Worm (Caenorhabditis elegans) whole organism, L4/young adult: ENCODE data around the gene K11H12.4.

Source experiments
- W03F9.2 ChIP-seq: fragments of 150-350 bp; optimal IDR thresholded peaks from 2 replicates; lab custom pipeline; 2014; ENCODE audit warnings: missing biosample characterization, missing genetic modification characterization
- dao-5 ChIP-seq: sonication (generic microtip); optimal IDR thresholded peaks from 2 replicates; lab custom pipeline; 2016; ENCODE audit warnings: missing genotype, missing genetic modification characterization, moderate library complexity, missing compliant biosample characterization
- him-1 ChIP-seq: sonication (generic microtip); optimal IDR thresholded peaks from 2 replicates; lab custom pipeline; 2016; ENCODE audit warnings: missing genotype, missing genetic modification reagents, missing genetic modification characterization, missing compliant biosample characterization

DNA sequence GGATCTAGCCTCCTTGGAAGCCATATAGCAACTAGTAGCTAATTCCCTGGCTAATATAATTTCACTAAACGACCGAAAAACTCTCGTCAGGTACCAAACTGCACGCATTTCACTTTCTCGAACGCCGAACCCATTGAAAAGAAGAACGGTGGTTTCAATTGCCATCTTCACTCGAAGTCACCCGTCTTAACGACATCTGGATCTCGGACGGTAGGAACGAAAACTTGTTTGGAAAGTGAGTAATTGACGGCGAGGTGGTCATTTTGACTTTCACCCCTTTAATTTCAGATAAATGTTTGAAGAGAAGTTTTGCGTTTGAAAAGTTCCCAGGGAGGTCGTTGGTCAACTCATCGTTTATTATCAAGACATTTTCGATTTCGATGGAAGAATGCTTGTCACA, 9.1 kb upstream of the K11H12.4 start:
- TF ChIP-seq dao-5 (tag; lab: Kevin White, UChicago) (no peak), him-1 (no peak), W03F9.2 (tag; lab: Kevin White, UChicago) (no peak)
